Worm (Caenorhabditis elegans) whole organism, L4/young adult: ENCODE results near the gene F59G1.4.

Source experiments
- W03F9.2 ChIP-seq: fragments of 150-350 bp; optimal IDR thresholded peaks from 2 replicates; lab custom pipeline; 2014; ENCODE audit warnings: missing biosample characterization, missing genetic modification characterization
- dao-5 ChIP-seq: sonication (generic microtip); optimal IDR thresholded peaks from 2 replicates; lab custom pipeline; 2016; ENCODE audit warnings: missing genotype, missing genetic modification characterization, moderate library complexity, missing compliant biosample characterization
- him-1 ChIP-seq: sonication (generic microtip); optimal IDR thresholded peaks from 2 replicates; lab custom pipeline; 2016; ENCODE audit warnings: missing genotype, missing genetic modification reagents, missing genetic modification characterization, missing compliant biosample characterization

The F59G1.4 gene

ce11 chrII:5906274-5906673 lies 10.3 kb downstream of the F59G1.4 start, which contains the start of gene F59G1.8:
Gene F59G1.8, plus strand, starts transcription at chrII:5906566.
- TF ChIP-seq W03F9.2 (tag; lab: Kevin White, UChicago) (no peak), him-1 (tag; lab: Kevin White, UChicago) (no peak), dao-5 (no peak)

- no peak for TF ChIP-seq him-1 (tag; lab: Kevin White, UChicago)
These were observed 11.5 kb downstream of the F59G1.4 start, which contains the start of gene vps-35 for ce11 chrII:5907482-5907881. Gene vps-35, plus strand, starts transcription at chrII:5907816.

ce11 chrII:5911274-5911673 lies 15.3 kb downstream of the F59G1.4 start, which contains the start of gene cgt-3:
Gene cgt-3, plus strand, starts transcription at chrII:5911324.
- TF ChIP-seq him-1 (tag; lab: Kevin White, UChicago) = no peak
- no peak for TF ChIP-seq W03F9.2 (tag; lab: Kevin White, UChicago)
- TF ChIP-seq dao-5 = no peak

ce11 chrII:5911939-5912523 lies 16.1 kb downstream of the F59G1.4 start:
- no peak for TF ChIP-seq him-1 (tag; lab: Kevin White, UChicago)
- TF ChIP-seq dao-5 = no peak
- TF ChIP-seq W03F9.2 (tag; lab: Kevin White, UChicago) = no peak

- TF ChIP-seq him-1 (tag; lab: Kevin White, UChicago) (no peak), W03F9.2 (tag; lab: Kevin White, UChicago) (no peak), dao-5 (no peak)
These were observed 17.9 kb downstream of the F59G1.4 start for ce11 chrII:5913897-5914296.

ce11 chrII:5917010-5917472 lies 21.1 kb downstream of the F59G1.4 start, which contains the start of gene frh-1:
Gene frh-1, plus strand, starts transcription at chrII:5917422.
- TF ChIP-seq dao-5 = no peak
- no peak for TF ChIP-seq W03F9.2 (tag; lab: Kevin White, UChicago)
- no peak for TF ChIP-seq him-1 (tag; lab: Kevin White, UChicago)

- TF ChIP-seq him-1 (tag; lab: Kevin White, UChicago) (no peak), W03F9.2 (tag; lab: Kevin White, UChicago) (peak; percentile 36), dao-5 (no peak)
These were observed 22.3 kb downstream of the F59G1.4 start, which contains the start of gene ptp-2 for ce11 chrII:5918149-5918697. Gene ptp-2, plus strand, starts transcription at chrII:5918647.

- TF ChIP-seq dao-5 (no peak), him-1 (tag; lab: Kevin White, UChicago) (no peak), W03F9.2 (tag; lab: Kevin White, UChicago) (no peak)
These were observed 25.6 kb downstream of the F59G1.4 start, which contains the start of gene vrk-1 for ce11 chrII:5921620-5922019. Gene vrk-1, plus strand, starts transcription at chrII:5921967.

- no peak for TF ChIP-seq dao-5
- TF ChIP-seq W03F9.2 (tag; lab: Kevin White, UChicago) = no peak
- TF ChIP-seq him-1 (tag; lab: Kevin White, UChicago) = no peak
These were observed 32.5 kb downstream of the F59G1.4 start, which contains the start of gene egl-44 for ce11 chrII:5928502-5928901. Gene egl-44, plus strand, starts transcription at chrII:5928802.

ce11 chrII:5930095-5930653 lies 34.2 kb downstream of the F59G1.4 start:
- TF ChIP-seq W03F9.2 (tag; lab: Kevin White, UChicago) (peak; percentile 55), him-1 (tag; lab: Kevin White, UChicago) (no peak)

ce11 chrII:5931109-5931508 lies 35.1 kb downstream of the F59G1.4 start:
- TF ChIP-seq W03F9.2 (tag; lab: Kevin White, UChicago) (no peak), him-1 (tag; lab: Kevin White, UChicago) (no peak), dao-5 (peak; percentile 25)

ce11 chrII:5931904-5932764 lies 36.2 kb downstream of the F59G1.4 start:
- TF ChIP-seq him-1 (tag; lab: Kevin White, UChicago) = no peak
- no peak for TF ChIP-seq dao-5
- TF ChIP-seq W03F9.2 (tag; lab: Kevin White, UChicago) = no peak

- TF ChIP-seq W03F9.2 (tag; lab: Kevin White, UChicago) = no peak
- no peak for TF ChIP-seq dao-5
- TF ChIP-seq him-1 (tag; lab: Kevin White, UChicago) = no peak
These were observed 37.2 kb downstream of the F59G1.4 start for ce11 chrII:5933133-5933532.
